Worm (Caenorhabditis elegans) whole organism, L1 larva: ENCODE data around the gene nspc-20.

Experiments used
- C04F5.9 ChIP-seq: sonication (generic microtip); optimal IDR thresholded peaks from 2 replicates; lab custom pipeline; 2016; ENCODE audit warnings: missing genetic modification characterization, missing compliant biosample characterization
- C16A3.4 ChIP-seq: fragments of 150-350 bp; optimal IDR thresholded peaks from 2 replicates; lab custom pipeline; 2014; ENCODE audit warnings: missing biosample characterization, missing genetic modification characterization
- C34B4.2 ChIP-seq: sonication (generic microtip); optimal IDR thresholded peaks from 2 replicates; lab custom pipeline; 2017; ENCODE audit warnings: mild to moderate bottlenecking, missing genetic modification characterization, missing compliant biosample characterization
- alr-1 ChIP-seq: fragments of 200-800 bp; sonication (Bioruptor generic); optimal IDR thresholded peaks from 2 replicates; lab custom pipeline; 2018; ENCODE audit warnings: borderline replicate concordance, mild to moderate bottlenecking, missing genetic modification characterization, missing compliant biosample characterization
- blmp-1 ChIP-seq: fragments of 150-350 bp; optimal IDR thresholded peaks from 2 replicates; lab custom pipeline; 2014; ENCODE audit warnings: missing biosample characterization, missing genetic modification characterization
- ceh-63 ChIP-seq: fragments of 200-800 bp; sonication (Bioruptor generic); optimal IDR thresholded peaks from 2 replicates; lab custom pipeline; 2018; ENCODE audit warnings: mild to moderate bottlenecking, missing genetic modification characterization, missing compliant biosample characterization
- ceh-8 ChIP-seq: fragments of 200-800 bp; sonication (Bioruptor generic); optimal IDR thresholded peaks from 2 replicates; lab custom pipeline; 2018; ENCODE audit warnings: mild to moderate bottlenecking, missing genetic modification characterization, moderate library complexity, missing compliant biosample characterization
- ceh-88 ChIP-seq: fragments of 200-800 bp; sonication (Bioruptor generic); IDR thresholded peaks from 2 replicates; pipeline ENCODE4 v1.3.6; 2022; ENCODE audit warnings: missing genetic modification characterization, missing compliant biosample characterization
- dpl-1 ChIP-seq, 3 experiments: fragments of 150-350 bp in 2 of 3; sonication (generic microtip) in 1 of 3; optimal IDR thresholded peaks; 2 replicates each; lab custom pipeline; 2014 to 2017; ENCODE audit warnings: missing biosample characterization in 3 of 3, missing genetic modification characterization in 3 of 3, missing genetic modification reagents in 3 of 3
- dsc-1 ChIP-seq: sonication (generic microtip); optimal IDR thresholded peaks from 2 replicates; lab custom pipeline; 2016; ENCODE audit warnings: mild to moderate bottlenecking, missing genetic modification characterization, missing compliant biosample characterization
- efl-3 ChIP-seq: fragments of 200-800 bp; sonication (Bioruptor generic); optimal IDR thresholded peaks from 2 replicates; lab custom pipeline; 2018; ENCODE audit warnings: mild to moderate bottlenecking, missing genetic modification characterization, missing compliant biosample characterization
- egl-27 ChIP-seq, 2 experiments: fragments of 150-350 bp in 1 of 2; sonication (generic microtip); optimal IDR thresholded peaks; 3 replicates each; lab custom pipeline; 2017 to 2018; ENCODE audit warnings: missing biosample characterization in 2 of 2, missing genetic modification characterization in 2 of 2, missing genetic modification reagents in 2 of 2
- ets-5 ChIP-seq: fragments of 200-800 bp; sonication (Bioruptor generic); IDR thresholded peaks from 2 replicates; pipeline ENCODE4 v1.3.6; 2022; ENCODE audit warnings: missing genetic modification characterization, missing compliant biosample characterization
- fkh-10 ChIP-seq: sonication (generic microtip); optimal IDR thresholded peaks from 2 replicates; lab custom pipeline; 2017; ENCODE audit warnings: missing biosample characterization, missing genetic modification reagents, missing genetic modification characterization
- fos-1 ChIP-seq: fragments of 150-350 bp; optimal IDR thresholded peaks from 2 replicates; lab custom pipeline; 2014; ENCODE audit warnings: missing biosample characterization, missing genetic modification characterization
- hlh-17 ChIP-seq: fragments of 200-800 bp; sonication (Bioruptor generic); optimal IDR thresholded peaks from 2 replicates; lab custom pipeline; 2018; ENCODE audit warnings: missing genetic modification characterization, mild to moderate bottlenecking, missing compliant biosample characterization, moderate library complexity, borderline replicate concordance
- hlh-4 ChIP-seq: sonication (generic microtip); optimal IDR thresholded peaks from 2 replicates; lab custom pipeline; 2016; ENCODE audit warnings: mild to moderate bottlenecking, missing genetic modification characterization, missing compliant biosample characterization
- hpl-2 ChIP-seq: fragments of 150-350 bp; optimal IDR thresholded peaks from 2 replicates; lab custom pipeline; 2014; ENCODE audit warnings: missing biosample characterization, missing genetic modification reagents, missing genetic modification characterization
- irx-1 ChIP-seq: sonication (generic microtip); optimal IDR thresholded peaks from 2 replicates; lab custom pipeline; 2016; ENCODE audit warnings: missing genetic modification characterization, missing compliant biosample characterization
- isw-1 ChIP-seq: fragments of 200-800 bp; sonication (Bioruptor generic); IDR thresholded peaks from 2 replicates; pipeline ENCODE4 v1.3.6; 2022; ENCODE audit warnings: missing genetic modification characterization, missing compliant biosample characterization
- lin-13 ChIP-seq: fragments of 150-350 bp; optimal IDR thresholded peaks from 2 replicates; lab custom pipeline; 2014; ENCODE audit warnings: missing biosample characterization, missing genetic modification reagents, missing genetic modification characterization
- lin-14 ChIP-seq: fragments of 200-800 bp; sonication (Bioruptor generic); optimal IDR thresholded peaks from 2 replicates; lab custom pipeline; 2018; ENCODE audit warnings: mild to moderate bottlenecking, missing genetic modification characterization, moderate library complexity, missing compliant biosample characterization
- lin-39 ChIP-seq: fragments of 150-350 bp; optimal IDR thresholded peaks from 2 replicates; lab custom pipeline; 2014; ENCODE audit warnings: missing biosample characterization, missing genetic modification reagents, missing genetic modification characterization
- mab-9 ChIP-seq: fragments of 200-800 bp; sonication (Bioruptor generic); IDR thresholded peaks from 2 replicates; pipeline ENCODE4 v1.3.6; 2022; ENCODE audit warnings: missing genetic modification reagents, missing genetic modification characterization, missing compliant biosample characterization
- mdl-1 ChIP-seq, 2 experiments: fragments of 150-350 bp; optimal IDR thresholded peaks; 2 replicates each; lab custom pipeline; 2014 to 2017; ENCODE audit warnings: missing biosample characterization in 2 of 2, missing genetic modification characterization in 2 of 2, inconsistent platforms in 1 of 2
- mep-1 ChIP-seq: fragments of 150-350 bp; optimal IDR thresholded peaks from 2 replicates; lab custom pipeline; 2014; ENCODE audit warnings: missing biosample characterization, missing genetic modification characterization
- nhr-237 ChIP-seq: fragments of 150-350 bp; optimal IDR thresholded peaks from 2 replicates; lab custom pipeline; 2014; ENCODE audit warnings: missing biosample characterization, missing genetic modification characterization
- nhr-28 ChIP-seq: fragments of 150-350 bp; optimal IDR thresholded peaks from 2 replicates; lab custom pipeline; 2014; ENCODE audit warnings: missing biosample characterization, missing genetic modification characterization
- nhr-71 ChIP-seq: sonication (generic microtip); optimal IDR thresholded peaks from 2 replicates; lab custom pipeline; 2016; ENCODE audit warnings: mild to moderate bottlenecking, missing genetic modification characterization, moderate library complexity, missing compliant biosample characterization
- nhr-76 ChIP-seq: sonication (generic microtip); optimal IDR thresholded peaks from 2 replicates; lab custom pipeline; 2017; ENCODE audit warnings: missing biosample characterization, missing genetic modification characterization
- nhr-85 ChIP-seq: sonication (generic microtip); peaks from one replicate; lab custom pipeline; 2016; ENCODE audit warnings: missing genetic modification characterization, inconsistent platforms, missing compliant biosample characterization
- pax-3 ChIP-seq: fragments of 200-800 bp; sonication (Bioruptor generic); optimal IDR thresholded peaks from 2 replicates; lab custom pipeline; 2018; ENCODE audit warnings: mild to moderate bottlenecking, missing genetic modification characterization, moderate library complexity, missing compliant biosample characterization
- skn-1 ChIP-seq: fragments of 150-350 bp; optimal IDR thresholded peaks from 2 replicates; lab custom pipeline; 2014; ENCODE audit warnings: missing biosample characterization, missing genetic modification characterization
- snpc-4 ChIP-seq: fragments of 150-350 bp; optimal IDR thresholded peaks from 2 replicates; lab custom pipeline; 2014; ENCODE audit warnings: missing biosample characterization, missing genetic modification characterization
- sptf-1 ChIP-seq: fragments of 150-350 bp; optimal IDR thresholded peaks from 2 replicates; lab custom pipeline; 2014; ENCODE audit warnings: missing biosample characterization, missing genetic modification characterization
- tbx-2 ChIP-seq: sonication (generic microtip); optimal IDR thresholded peaks from 2 replicates; lab custom pipeline; 2016; ENCODE audit warnings: missing genetic modification characterization, missing compliant biosample characterization
- tlp-1 ChIP-seq: fragments of 150-350 bp; optimal IDR thresholded peaks from 2 replicates; lab custom pipeline; 2014; ENCODE audit warnings: missing biosample characterization, missing genetic modification characterization
- unc-130 ChIP-seq: fragments of 150-350 bp; optimal IDR thresholded peaks from 2 replicates; lab custom pipeline; 2017; ENCODE audit warnings: missing biosample characterization, missing genetic modification characterization, inconsistent platforms
- unc-62 ChIP-seq: fragments of 150-350 bp; optimal IDR thresholded peaks from 2 replicates; lab custom pipeline; 2014; ENCODE audit warnings: missing biosample characterization, missing genetic modification reagents, missing genetic modification characterization
- unc-86 ChIP-seq: sonication (generic microtip); optimal IDR thresholded peaks from 2 replicates; lab custom pipeline; 2016; ENCODE audit warnings: missing genetic modification characterization, missing compliant biosample characterization
- vab-15 ChIP-seq: sonication (generic microtip); optimal IDR thresholded peaks from 2 replicates; lab custom pipeline; 2017; ENCODE audit warnings: missing genotype, mild to moderate bottlenecking, missing genetic modification characterization, missing compliant biosample characterization
- zip-4 ChIP-seq: fragments of 200-800 bp; sonication (Bioruptor generic); optimal IDR thresholded peaks from 2 replicates; lab custom pipeline; 2018; ENCODE audit warnings: mild to moderate bottlenecking, missing genetic modification characterization, moderate library complexity, missing compliant biosample characterization
- ztf-11 ChIP-seq, 2 experiments: sonication (generic microtip); optimal IDR thresholded peaks; 2 replicates each; lab custom pipeline; 2016 to 2017; ENCODE audit warnings: missing genetic modification characterization in 2 of 2, missing biosample characterization in 1 of 2, missing compliant biosample characterization in 1 of 2
- ztf-4 ChIP-seq: fragments of 150-350 bp; optimal IDR thresholded peaks from 2 replicates; lab custom pipeline; 2014; ENCODE audit warnings: missing biosample characterization, missing genetic modification characterization

Gene nspc-20

ce11 chrX:14487333-14487732 lies 42.7 kb downstream of the nspc-20 start:
- TF ChIP-seq nhr-85 (tag; lab: Kevin White, UChicago), result peak; percentile 89
- TF ChIP-seq nhr-237 (tag; lab: Kevin White, UChicago), result no peak
- peak; percentile 46 for TF ChIP-seq efl-3
- TF ChIP-seq ceh-8 (GFP tag; lab: Kevin White, UChicago), result no peak
- TF ChIP-seq tlp-1 (tag; lab: Kevin White, UChicago), result no peak
- no peak for TF ChIP-seq C04F5.9 (tag; lab: Kevin White, UChicago)
- peak; percentile 31 for TF ChIP-seq nhr-71 (tag; lab: Kevin White, UChicago)
- TF ChIP-seq nhr-28 (tag; lab: Kevin White, UChicago), result no peak
- TF ChIP-seq egl-27 (tag; optimal IDR thresholded peaks at IDR 0.05; lab: Kevin White, UChicago), result no peak
- TF ChIP-seq lin-14 (GFP tag; lab: Kevin White, UChicago), result peak; percentile 34
- TF ChIP-seq dsc-1 (tag; lab: Kevin White, UChicago), result no peak
- no peak for TF ChIP-seq C34B4.2 (tag; lab: Kevin White, UChicago)
- no peak for TF ChIP-seq unc-86
- TF ChIP-seq skn-1 (tag; lab: Kevin White, UChicago), result no peak
- TF ChIP-seq fkh-10 (GFP tag; lab: Kevin White, UChicago), result no peak
- TF ChIP-seq zip-4 (GFP tag; lab: Kevin White, UChicago), result no peak
- no peak for TF ChIP-seq fos-1 (tag; lab: Kevin White, UChicago)
- peak; percentile 30 for TF ChIP-seq mep-1 (tag; lab: Kevin White, UChicago)
- TF ChIP-seq mab-9 (GFP tag; lab: Robert Waterston, UW), result no peak
- peak; percentile 2 for TF ChIP-seq tbx-2 (tag; lab: Kevin White, UChicago)
- TF ChIP-seq unc-62, result no peak
- no peak for TF ChIP-seq isw-1 (GFP tag; lab: Robert Waterston, UW)
- TF ChIP-seq ztf-11 (tag; optimal IDR thresholded peaks at IDR 0.05; lab: Kevin White, UChicago), result no peak
- no peak for TF ChIP-seq dpl-1 (GFP tag; optimal IDR thresholded peaks at IDR 0.05; lab: Kevin White, UChicago)
- TF ChIP-seq hlh-4, result no peak
- no peak for TF ChIP-seq sptf-1 (tag; lab: Kevin White, UChicago)
- no peak for TF ChIP-seq ztf-4
- peak; percentile 51 for TF ChIP-seq irx-1 (tag; lab: Kevin White, UChicago)
- no peak for TF ChIP-seq ceh-88
- TF ChIP-seq hlh-17 (GFP tag; lab: Kevin White, UChicago), result no peak
- TF ChIP-seq lin-39 (tag; lab: Kevin White, UChicago), result peak; percentile 61
- no peak for TF ChIP-seq vab-15 (tag; lab: Kevin White, UChicago)
- no peak for TF ChIP-seq snpc-4 (tag; lab: Kevin White, UChicago)
- TF ChIP-seq blmp-1 (tag; lab: Kevin White, UChicago), result no peak
- no peak for TF ChIP-seq ets-5 (GFP tag; lab: Robert Waterston, UW)
- no peak for TF ChIP-seq alr-1
- no peak for TF ChIP-seq pax-3 (tag; lab: Kevin White, UChicago)
- no peak for TF ChIP-seq unc-130 (tag; lab: Kevin White, UChicago)
- no peak for TF ChIP-seq mdl-1 (tag; optimal IDR thresholded peaks at IDR 0.05; lab: Kevin White, UChicago)
- no peak for TF ChIP-seq ceh-63
- no peak for TF ChIP-seq lin-13 (GFP tag; lab: Kevin White, UChicago)
- no peak for TF ChIP-seq hpl-2 (GFP tag; lab: Kevin White, UChicago)

- TF ChIP-seq C16A3.4 (tag; lab: Kevin White, UChicago) (no peak), blmp-1 (tag; lab: Kevin White, UChicago) (peak; percentile 16), nhr-76 (tag; lab: Kevin White, UChicago) (no peak), fkh-10 (GFP tag; lab: Kevin White, UChicago) (no peak), nhr-28 (tag; lab: Kevin White, UChicago) (no peak)
Measured at ce11 chrX:14486503-14486902, 43.5 kb downstream of the nspc-20 start.
